Worm (Caenorhabditis elegans) whole organism, late embryonic: Measurements from ENCODE around the gene Y40H7A.4.

Experiments used
- ceh-22 ChIP-seq: sonication (generic microtip); optimal IDR thresholded peaks from 2 replicates; lab custom pipeline; 2017; ENCODE audit warnings: missing biosample characterization, missing genetic modification characterization
- dmd-4 ChIP-seq: sonication (generic microtip); optimal IDR thresholded peaks from 2 replicates; lab custom pipeline; 2016; ENCODE audit warnings: borderline replicate concordance, missing genetic modification characterization, missing compliant biosample characterization
- dve-1 ChIP-seq: sonication (generic microtip); optimal IDR thresholded peaks from 2 replicates; lab custom pipeline; 2017; ENCODE audit warnings: antibody characterized with exemption, mild to moderate bottlenecking, missing genetic modification characterization, missing compliant biosample characterization
- nhr-11 ChIP-seq: fragments of 150-350 bp; optimal IDR thresholded peaks from 2 replicates; lab custom pipeline; 2014; ENCODE audit warnings: missing biosample characterization, missing genetic modification characterization
- pag-3 ChIP-seq: sonication (generic microtip); optimal IDR thresholded peaks from 2 replicates; lab custom pipeline; 2016; ENCODE audit warnings: missing compliant biosample characterization, missing genetic modification characterization, borderline replicate concordance
- pros-1 ChIP-seq: fragments of 150-350 bp; optimal IDR thresholded peaks from 2 replicates; lab custom pipeline; 2014; ENCODE audit warnings: missing biosample characterization, missing genetic modification reagents, missing genetic modification characterization
- zip-5 ChIP-seq: sonication (generic microtip); optimal IDR thresholded peaks from 2 replicates; lab custom pipeline; 2016; ENCODE audit warnings: missing genetic modification characterization, missing compliant biosample characterization

ce11 chrIV:15215470-15215869 lies 40.1 kb upstream of the Y40H7A.4 start, which contains the start of gene Y40H7A.10:
- no peak for TF ChIP-seq pros-1 (tag; lab: Kevin White, UChicago)
- TF ChIP-seq dmd-4 (tag; lab: Kevin White, UChicago): no peak
- no peak for TF ChIP-seq pag-3 (tag; lab: Kevin White, UChicago)
- TF ChIP-seq nhr-11 (tag; lab: Kevin White, UChicago): no peak
- TF ChIP-seq zip-5 (tag; lab: Kevin White, UChicago): no peak
- TF ChIP-seq dve-1 (tag; lab: Kevin White, UChicago): no peak
- no peak for TF ChIP-seq ceh-22 (tag; lab: Kevin White, UChicago)
